Fruit fly (Drosophila melanogaster) whole organism, embryonic: ENCODE measurements around the gene CG43052.

Experiments
- Ada2b ChIP-seq: fragments of 200-800 bp; sonication (Bioruptor generic); IDR thresholded peaks from 2 replicates; pipeline ENCODE4 v1.3.6; 2022; ENCODE audit warnings: missing biosample characterization, missing genetic modification characterization
- CG10147 ChIP-seq: fragments of 200-800 bp; sonication (Bioruptor generic); optimal IDR thresholded peaks from 2 replicates; lab custom pipeline; 2019; ENCODE audit warnings: missing biosample characterization, mild to moderate bottlenecking, missing genetic modification characterization, moderate library complexity
- CG10321 ChIP-seq: fragments of 200-800 bp; sonication (Bioruptor generic); IDR thresholded peaks from 2 replicates; pipeline ENCODE4 v1.3.6; 2022; ENCODE audit warnings: missing biosample characterization, missing genetic modification characterization
- CG10654 ChIP-seq: fragments of 200-800 bp; sonication (Bioruptor generic); optimal IDR thresholded peaks from 2 replicates; lab custom pipeline; 2016; ENCODE audit warnings: missing biosample characterization, missing genetic modification characterization
- CG12769 ChIP-seq: fragments of 200-800 bp; sonication (Bioruptor generic); optimal IDR thresholded peaks from 2 replicates; lab custom pipeline; 2019; ENCODE audit warnings: missing biosample characterization, mild to moderate bottlenecking, missing genetic modification characterization, moderate library complexity
- CG1529 ChIP-seq: fragments of 200-800 bp; sonication (Bioruptor generic); optimal IDR thresholded peaks from 3 replicates; lab custom pipeline; 2018; ENCODE audit warnings: missing biosample characterization, missing genetic modification characterization
- CG16779 ChIP-seq: fragments of 200-800 bp; sonication (Bioruptor generic); IDR thresholded peaks from 2 replicates; pipeline ENCODE4 v1.3.6; 2022; ENCODE audit warnings: missing biosample characterization, missing genetic modification characterization
- CG17359 ChIP-seq: fragments of 200-800 bp; sonication (Bioruptor generic); optimal IDR thresholded peaks from 3 replicates; lab custom pipeline; 2018; ENCODE audit warnings: missing biosample characterization, mild to moderate bottlenecking, missing genetic modification characterization, moderate library complexity
- CG18011 ChIP-seq: fragments of 200-800 bp; sonication (Bioruptor generic); optimal IDR thresholded peaks from 2 replicates; lab custom pipeline; 2017; ENCODE audit warnings: missing biosample characterization, missing genetic modification characterization, mild to moderate bottlenecking, moderate library complexity, missing genotype
- CG2202 ChIP-seq: fragments of 200-800 bp; sonication (Bioruptor generic); optimal IDR thresholded peaks from 2 replicates; lab custom pipeline; 2018; ENCODE audit warnings: missing biosample characterization, mild to moderate bottlenecking, missing genetic modification characterization
- CG2875 ChIP-seq: fragments of 200-800 bp; sonication (Bioruptor generic); optimal IDR thresholded peaks from 2 replicates; lab custom pipeline; 2017; ENCODE audit warnings: missing biosample characterization, mild to moderate bottlenecking, missing genetic modification characterization, missing genetic modification reagents
- CG3281 ChIP-seq: fragments of 200-800 bp; sonication (Bioruptor generic); optimal IDR thresholded peaks from 3 replicates; lab custom pipeline; 2017; ENCODE audit warnings: missing biosample characterization, mild to moderate bottlenecking, missing genetic modification characterization
- CG4282 ChIP-seq: fragments of 200-800 bp; sonication (Bioruptor generic); optimal IDR thresholded peaks from 2 replicates; lab custom pipeline; 2016; ENCODE audit warnings: missing biosample characterization, missing genetic modification characterization
- CG4424 ChIP-seq: fragments of 200-800 bp; sonication (Bioruptor generic); optimal IDR thresholded peaks from 3 replicates; lab custom pipeline; 2016; ENCODE audit warnings: missing biosample characterization, missing genetic modification characterization
- CG4854 ChIP-seq: fragments of 200-800 bp; sonication (Bioruptor generic); optimal IDR thresholded peaks from 2 replicates; lab custom pipeline; 2016; ENCODE audit warnings: missing biosample characterization, missing genetic modification characterization, inconsistent platforms
- CG6254 ChIP-seq: fragments of 200-800 bp; sonication (Bioruptor generic); optimal IDR thresholded peaks from 3 replicates; lab custom pipeline; 2017; ENCODE audit warnings: mild to moderate bottlenecking, missing biosample characterization, missing genetic modification reagents, missing genetic modification characterization
- CG7786 ChIP-seq: fragments of 200-800 bp; sonication (Bioruptor generic); optimal IDR thresholded peaks from 2 replicates; lab custom pipeline; 2016; ENCODE audit warnings: missing biosample characterization, missing genetic modification characterization
- CG9215 ChIP-seq: fragments of 200-800 bp; sonication (Bioruptor generic); IDR thresholded peaks from 2 replicates; pipeline ENCODE4 v1.3.6; 2022; ENCODE audit warnings: missing biosample characterization, missing genetic modification characterization
- CTCF ChIP-seq: fragments of 200-800 bp; sonication (Bioruptor generic); optimal IDR thresholded peaks from 2 replicates; lab custom pipeline; 2017; ENCODE audit warnings: missing biosample characterization, mild to moderate bottlenecking, missing genetic modification characterization, moderate library complexity
- Dip3 ChIP-seq: fragments of 200-800 bp; sonication (Bioruptor generic); optimal IDR thresholded peaks from 3 replicates; lab custom pipeline; 2016; ENCODE audit warnings: missing biosample characterization, missing genetic modification characterization
- Doc2 ChIP-seq: fragments of 200-800 bp; sonication (Bioruptor generic); IDR thresholded peaks from 2 replicates; pipeline ENCODE4 v1.3.6; 2022; ENCODE audit warnings: missing biosample characterization, missing genetic modification characterization
- Fer3 ChIP-seq: fragments of 200-800 bp; sonication (Bioruptor generic); optimal IDR thresholded peaks from 2 replicates; lab custom pipeline; 2018; ENCODE audit warnings: missing biosample characterization, mild to moderate bottlenecking, missing genetic modification characterization, moderate library complexity
- Mes4 ChIP-seq: fragments of 200-800 bp; sonication (Bioruptor generic); optimal IDR thresholded peaks from 2 replicates; lab custom pipeline; 2016; ENCODE audit warnings: missing biosample characterization, missing genetic modification characterization
- NFAT ChIP-seq: fragments of 200-800 bp; sonication (Bioruptor generic); IDR thresholded peaks from 2 replicates; pipeline ENCODE4 v1.3.6; 2022; ENCODE audit warnings: missing biosample characterization, missing genetic modification characterization
- Oaz ChIP-seq: fragments of 200-800 bp; sonication (Bioruptor generic); IDR thresholded peaks from 2 replicates; pipeline ENCODE4 v1.3.6; 2022; ENCODE audit warnings: missing biosample characterization, missing genetic modification characterization
- Poxn ChIP-seq: fragments of 200-800 bp; sonication (Bioruptor generic); IDR thresholded peaks from 2 replicates; pipeline ENCODE4 v1.3.6; 2022; ENCODE audit warnings: missing biosample characterization, missing genetic modification characterization
- Xbp1 ChIP-seq: fragments of 200-800 bp; sonication (Bioruptor generic); optimal IDR thresholded peaks from 3 replicates; lab custom pipeline; 2016; ENCODE audit warnings: missing biosample characterization, mild to moderate bottlenecking, missing genetic modification characterization
- ac ChIP-seq: fragments of 200-800 bp; sonication (Bioruptor generic); optimal IDR thresholded peaks from 3 replicates; lab custom pipeline; 2017; ENCODE audit warnings: missing biosample characterization, mild to moderate bottlenecking, missing genetic modification characterization
- bab2 ChIP-seq: fragments of 200-800 bp; sonication (Bioruptor generic); optimal IDR thresholded peaks from 2 replicates; lab custom pipeline; 2016; ENCODE audit warnings: missing biosample characterization, missing genetic modification characterization
- da ChIP-seq: fragments of 200-800 bp; sonication (Bioruptor generic); optimal IDR thresholded peaks from 2 replicates; lab custom pipeline; 2016; ENCODE audit warnings: missing biosample characterization, missing genetic modification characterization
- disco-r ChIP-seq: fragments of 200-800 bp; sonication (Bioruptor generic); optimal IDR thresholded peaks from 2 replicates; lab custom pipeline; 2016; ENCODE audit warnings: missing biosample characterization, missing genetic modification characterization
- dysf ChIP-seq: fragments of 200-800 bp; sonication (Bioruptor generic); IDR thresholded peaks from 3 replicates; pipeline ENCODE4 v1.3.6; 2022; ENCODE audit warnings: missing biosample characterization, missing genetic modification characterization
- emc ChIP-seq: fragments of 200-800 bp; sonication (Bioruptor generic); optimal IDR thresholded peaks from 2 replicates; lab custom pipeline; 2016; ENCODE audit warnings: missing biosample characterization, missing genetic modification characterization
- h ChIP-seq: fragments of >200 bp; optimal IDR thresholded peaks from 2 replicates; lab custom pipeline; 2017
- hbn ChIP-seq: fragments of 200-800 bp; sonication (Bioruptor generic); IDR thresholded peaks from 2 replicates; pipeline ENCODE4 v1.3.6; 2022; ENCODE audit warnings: missing biosample characterization, missing genetic modification characterization; ENCODE audit not compliant: partially characterized antibody
- inv ChIP-seq: fragments of 200-800 bp; sonication (Bioruptor generic); IDR thresholded peaks from 2 replicates; pipeline ENCODE4 v1.3.6; 2022; ENCODE audit warnings: missing biosample characterization, missing genetic modification characterization; ENCODE audit not compliant: partially characterized antibody
- jumu ChIP-seq: fragments of 200-800 bp; sonication (Bioruptor generic); optimal IDR thresholded peaks from 3 replicates; lab custom pipeline; 2016; ENCODE audit warnings: missing biosample characterization, missing genetic modification characterization
- lmd ChIP-seq: fragments of 200-800 bp; sonication (Bioruptor generic); IDR thresholded peaks from 2 replicates; pipeline ENCODE4 v1.3.6; 2022; ENCODE audit warnings: missing biosample characterization, missing genetic modification characterization
- luna ChIP-seq: fragments of 200-800 bp; sonication (Bioruptor generic); optimal IDR thresholded peaks from 2 replicates; lab custom pipeline; 2016; ENCODE audit warnings: missing biosample characterization, missing genetic modification characterization
- nom ChIP-seq: fragments of 200-800 bp; sonication (Bioruptor generic); optimal IDR thresholded peaks from 2 replicates; lab custom pipeline; 2017; ENCODE audit warnings: missing biosample characterization, missing genetic modification characterization, mild to moderate bottlenecking, moderate library complexity, missing genetic modification reagents
- odd ChIP-seq: fragments of 200-800 bp; sonication (Bioruptor generic); optimal IDR thresholded peaks from 2 replicates; lab custom pipeline; 2017; ENCODE audit warnings: missing biosample characterization, mild to moderate bottlenecking, missing genetic modification characterization
- onecut ChIP-seq: fragments of 200-800 bp; sonication (Bioruptor generic); IDR thresholded peaks from 2 replicates; pipeline ENCODE4 v1.3.6; 2022; ENCODE audit warnings: missing biosample characterization, missing genetic modification characterization
- phol ChIP-seq: fragments of 200-800 bp; sonication (Bioruptor generic); optimal IDR thresholded peaks from 3 replicates; lab custom pipeline; 2018; ENCODE audit warnings: missing biosample characterization, mild to moderate bottlenecking, missing genetic modification characterization, moderate library complexity
- prd ChIP-seq, 3 experiments: fragments of >200 bp in 2 of 3; fragments of 200-800 bp in 1 of 3; sonication (Bioruptor generic) in 1 of 3; optimal IDR thresholded peaks in 2 of 3; IDR thresholded peaks in 1 of 3; 2 replicates in 2 of 3; 3 replicates in 1 of 3; pipeline versions ENCODE4 v1.3.6 to Lab custom; 2017 to 2022; ENCODE audit warnings: missing biosample characterization in 1 of 3, missing genetic modification characterization in 1 of 3
- ro ChIP-seq: fragments of 200-800 bp; sonication (Bioruptor generic); IDR thresholded peaks from 2 replicates; pipeline ENCODE4 v1.3.6; 2022; ENCODE audit warnings: missing biosample characterization, missing genetic modification characterization
- shn ChIP-seq: fragments of 200-800 bp; sonication (Bioruptor generic); optimal IDR thresholded peaks from 3 replicates; lab custom pipeline; 2016; ENCODE audit warnings: missing biosample characterization, missing genetic modification characterization
- sisA ChIP-seq: fragments of 200-800 bp; sonication (Bioruptor generic); IDR thresholded peaks from 2 replicates; pipeline ENCODE4 v1.3.6; 2022; ENCODE audit warnings: missing biosample characterization, missing genetic modification characterization
- slbo ChIP-seq: fragments of 200-800 bp; sonication (Bioruptor generic); IDR thresholded peaks from 2 replicates; pipeline ENCODE4 v1.3.6; 2022; ENCODE audit warnings: missing biosample characterization, missing genetic modification characterization
- sna ChIP-seq: fragments of 200-800 bp; sonication (Bioruptor generic); IDR thresholded peaks from 2 replicates; pipeline ENCODE4 v1.3.6; 2022; ENCODE audit warnings: missing biosample characterization, missing genetic modification characterization; ENCODE audit not compliant: partially characterized antibody
- unc-4 ChIP-seq: fragments of 200-800 bp; sonication (Bioruptor generic); IDR thresholded peaks from 2 replicates; pipeline ENCODE4 v1.3.6; 2022; ENCODE audit warnings: missing biosample characterization, missing genetic modification characterization; ENCODE audit not compliant: partially characterized antibody
- wdn ChIP-seq: fragments of 200-800 bp; sonication (Bioruptor generic); IDR thresholded peaks from 2 replicates; pipeline ENCODE4 v1.3.6; 2022; ENCODE audit warnings: missing biosample characterization, missing genetic modification characterization

Gene CG43052

DNA sequence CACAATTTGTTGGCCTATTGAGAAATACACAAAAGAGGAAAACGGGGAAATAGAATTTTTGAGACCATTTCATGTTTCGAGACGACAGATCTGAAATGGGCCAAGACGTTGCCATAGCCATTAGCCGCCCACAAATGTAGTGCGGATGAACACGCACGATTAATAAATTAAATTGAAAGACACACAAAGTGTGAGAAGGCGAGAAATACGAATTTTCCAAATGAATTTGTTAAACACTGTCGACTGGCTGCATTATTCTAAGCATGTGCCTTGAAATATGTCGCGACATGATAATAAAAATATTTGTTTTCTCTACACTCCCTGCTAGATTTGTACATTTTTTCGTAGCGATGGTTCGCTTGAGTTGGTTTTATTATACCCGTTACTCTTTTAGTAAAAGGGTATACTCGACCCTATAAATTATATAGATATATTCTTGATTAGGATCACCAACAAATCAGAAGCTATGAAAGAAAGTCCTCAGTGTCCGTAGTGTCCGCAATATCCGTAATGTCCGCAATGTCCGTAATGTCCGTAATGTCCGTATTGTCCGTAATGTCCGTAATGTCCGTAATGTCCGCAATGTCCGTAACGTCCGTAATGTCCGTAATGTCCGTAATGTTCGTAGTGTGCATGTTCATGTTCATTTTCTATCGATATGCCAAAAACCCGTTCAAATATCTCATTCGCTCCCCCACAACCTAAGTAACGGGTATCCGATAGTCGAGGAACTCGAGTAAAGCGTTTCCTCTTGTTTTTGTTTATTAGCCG lies 24.8 kb downstream of the CG43052 start (continued):
- TF ChIP-seq CG16779 (GFP tag; lab: Robert Waterston, UW), result no peak
- TF ChIP-seq hbn, result no peak
- TF ChIP-seq CG6254 (GFP tag; lab: Kevin White, UChicago), result no peak
- TF ChIP-seq CG9215 (GFP tag; lab: Robert Waterston, UW), result peak; percentile 47
- peak; percentile 40 for TF ChIP-seq CG3281 (GFP tag; lab: Kevin White, UChicago)
- TF ChIP-seq sna, result no peak
- no peak for TF ChIP-seq Ada2b (GFP tag; lab: Robert Waterston, UW)
- no peak for TF ChIP-seq Oaz
- 0 out of 2 replicates have a peak, but pooled peaks have one; percentile 25 for TF ChIP-seq Poxn (GFP tag; lab: Robert Waterston, UW)
- no peak for TF ChIP-seq CG10321 (GFP tag; lab: Robert Waterston, UW)
- TF ChIP-seq emc (GFP tag; lab: Kevin White, UChicago), result no peak
- TF ChIP-seq lmd (GFP tag; lab: Robert Waterston, UW), result peak; percentile 67
- peak; percentile 42; the same call in 1 of the 2 replicates for TF ChIP-seq inv (GFP tag; lab: Robert Waterston, UW)
- TF ChIP-seq ac (GFP tag; lab: Kevin White, UChicago), result no peak
- peak; percentile 9 for TF ChIP-seq CG7786
- TF ChIP-seq CG4282 (GFP tag; lab: Kevin White, UChicago), result no peak
- TF ChIP-seq CG18011 (GFP tag; lab: Kevin White, UChicago), result no peak
- TF ChIP-seq luna (GFP tag; lab: Kevin White, UChicago), result no peak
- no peak for TF ChIP-seq CG4854 (GFP tag; lab: Kevin White, UChicago)
- no peak for TF ChIP-seq disco-r (GFP tag; lab: Kevin White, UChicago)
- no peak for TF ChIP-seq onecut (GFP tag; lab: Robert Waterston, UW)
- peak; percentile 30; the same call in 1 of the 2 replicates for TF ChIP-seq slbo (GFP tag; lab: Robert Waterston, UW)
- TF ChIP-seq shn (GFP tag; lab: Kevin White, UChicago), result peak; percentile 3
- no peak for TF ChIP-seq CG2202 (tag; lab: Kevin White, UChicago)
- TF ChIP-seq CG1529 (GFP tag; lab: Kevin White, UChicago), result no peak
- TF ChIP-seq CG2875 (GFP tag; lab: Kevin White, UChicago), result no peak
- TF ChIP-seq CG10654 (GFP tag; lab: Kevin White, UChicago), result peak; percentile 50
- no peak for TF ChIP-seq Fer3 (tag; lab: Kevin White, UChicago)
- no peak for TF ChIP-seq wdn
- no peak for TF ChIP-seq odd (GFP tag; lab: Kevin White, UChicago)
- TF ChIP-seq phol, result peak; percentile 66
- TF ChIP-seq CG10147 (GFP tag; lab: Kevin White, UChicago), result no peak
- TF ChIP-seq h (lab: Kevin White, UChicago), result no peak
- no peak for TF ChIP-seq nom
- TF ChIP-seq da, result no peak
- TF ChIP-seq CG12769 (tag; lab: Kevin White, UChicago), result no peak
- TF ChIP-seq Dip3 (GFP tag; lab: Kevin White, UChicago), result peak; percentile 15
- no peak for TF ChIP-seq NFAT (GFP tag; lab: Robert Waterston, UW)
- TF ChIP-seq prd (optimal IDR thresholded peaks at IDR 0.05; lab: Kevin White, UChicago), result no peak
- peak; percentile 52 for TF ChIP-seq prd (GFP tag; IDR thresholded peaks at IDR 0.05; lab: Robert Waterston, UW)
- no peak for TF ChIP-seq Doc2 (GFP tag; lab: Robert Waterston, UW)
- peak; percentile 64 for TF ChIP-seq dysf (GFP tag; lab: Robert Waterston, UW)
- peak; percentile 28 for TF ChIP-seq jumu
- TF ChIP-seq unc-4 (GFP tag; lab: Robert Waterston, UW), result no peak
- peak; percentile 22 for TF ChIP-seq CG17359 (tag; lab: Kevin White, UChicago)
- TF ChIP-seq Mes4 (GFP tag; lab: Kevin White, UChicago), result peak; percentile 19
- peak; percentile 38 for TF ChIP-seq Xbp1
- TF ChIP-seq bab2 (GFP tag; lab: Kevin White, UChicago), result peak; percentile 44
- TF ChIP-seq ro (GFP tag; lab: Robert Waterston, UW), result no peak
- TF ChIP-seq CTCF (GFP tag; lab: Kevin White, UChicago), result no peak
- TF ChIP-seq CG4424, result peak; percentile 59
- no peak for TF ChIP-seq sisA (GFP tag; lab: Robert Waterston, UW)
